Fruit fly (Drosophila melanogaster) whole organism, embryonic: ENCODE measurements around the gene Blm.

ENCODE experiments used
- BtbVII ChIP-seq: fragments of 200-800 bp; sonication (Bioruptor generic); optimal IDR thresholded peaks from 3 replicates; lab custom pipeline; 2017; ENCODE audit warnings: missing biosample characterization, mild to moderate bottlenecking, missing genetic modification characterization
- CG10274 ChIP-seq: fragments of 200-800 bp; sonication (Bioruptor generic); optimal IDR thresholded peaks from 3 replicates; lab custom pipeline; 2017; ENCODE audit warnings: missing biosample characterization, mild to moderate bottlenecking, missing genetic modification characterization
- CG10979 ChIP-seq: fragments of 200-800 bp; sonication (Bioruptor generic); optimal IDR thresholded peaks from 2 replicates; lab custom pipeline; 2018; ENCODE audit warnings: missing biosample characterization, mild to moderate bottlenecking, missing genetic modification characterization, moderate library complexity
- CG12219 ChIP-seq: fragments of 200-800 bp; sonication (Bioruptor generic); optimal IDR thresholded peaks from 3 replicates; lab custom pipeline; 2018; ENCODE audit warnings: missing biosample characterization, mild to moderate bottlenecking, missing genetic modification characterization
- CG12299 ChIP-seq: fragments of 200-800 bp; sonication (Bioruptor generic); optimal IDR thresholded peaks from 2 replicates; lab custom pipeline; 2018; ENCODE audit warnings: missing biosample characterization, mild to moderate bottlenecking, missing genetic modification characterization
- CG14710 ChIP-seq: fragments of 200-800 bp; sonication (Bioruptor generic); optimal IDR thresholded peaks from 3 replicates; lab custom pipeline; 2019; ENCODE audit warnings: missing biosample characterization, mild to moderate bottlenecking, missing genetic modification characterization, moderate library complexity
- CG14860 ChIP-seq: fragments of 200-800 bp; sonication (Bioruptor generic); IDR thresholded peaks from 3 replicates; pipeline ENCODE4 v1.3.6; 2022; ENCODE audit warnings: missing biosample characterization, missing genetic modification characterization; ENCODE audit not compliant: partially characterized antibody
- CG17361 ChIP-seq: fragments of 200-800 bp; sonication (Bioruptor generic); IDR thresholded peaks from 3 replicates; pipeline ENCODE4 v1.3.6; 2022; ENCODE audit warnings: missing biosample characterization, missing genetic modification characterization
- CG2199 ChIP-seq: fragments of 200-800 bp; sonication (Bioruptor generic); IDR thresholded peaks from 3 replicates; pipeline ENCODE4 v1.3.6; 2022; ENCODE audit warnings: missing biosample characterization, missing genetic modification characterization
- CG2889 ChIP-seq: fragments of 200-800 bp; sonication (Bioruptor generic); IDR thresholded peaks from 3 replicates; pipeline ENCODE4 v1.3.6; 2022; ENCODE audit warnings: missing biosample characterization, missing genetic modification characterization
- CG33213 ChIP-seq: fragments of 200-800 bp; sonication (Bioruptor generic); optimal IDR thresholded peaks from 3 replicates; lab custom pipeline; 2016; ENCODE audit warnings: missing biosample characterization, missing genetic modification characterization
- CG34376 ChIP-seq: fragments of 200-800 bp; sonication (Bioruptor generic); optimal IDR thresholded peaks from 2 replicates; lab custom pipeline; 2018; ENCODE audit warnings: missing biosample characterization, mild to moderate bottlenecking, missing genetic modification characterization
- CG4404 ChIP-seq: fragments of 200-800 bp; sonication (Bioruptor generic); IDR thresholded peaks from 2 replicates; pipeline ENCODE4 v1.3.6; 2022; ENCODE audit warnings: missing biosample characterization, missing genetic modification characterization
- CG6791 ChIP-seq: fragments of 200-800 bp; sonication (Bioruptor generic); IDR thresholded peaks from 3 replicates; pipeline ENCODE4 v1.3.6; 2022; ENCODE audit warnings: missing biosample characterization, missing genetic modification characterization; ENCODE audit not compliant: partially characterized antibody
- CG7372 ChIP-seq: fragments of 200-800 bp; sonication (Bioruptor generic); IDR thresholded peaks from 2 replicates; pipeline ENCODE4 v1.3.6; 2022; ENCODE audit warnings: missing biosample characterization, missing genetic modification characterization
- CG9437 ChIP-seq: fragments of 200-800 bp; sonication (Bioruptor generic); optimal IDR thresholded peaks from 2 replicates; lab custom pipeline; 2018; ENCODE audit warnings: missing biosample characterization, mild to moderate bottlenecking, missing genetic modification characterization
- D ChIP-seq, 2 experiments: fragments of 200-800 bp in 1 of 2; fragments of >200 bp in 1 of 2; sonication (Bioruptor generic) in 1 of 2; optimal IDR thresholded peaks; 2 replicates in 1 of 2; 3 replicates in 1 of 2; lab custom pipeline; 2017; ENCODE audit warnings: mild to moderate bottlenecking in 1 of 2, missing biosample characterization in 1 of 2, missing genetic modification characterization in 1 of 2, missing genetic modification reagents in 1 of 2
- Deaf1 ChIP-seq: fragments of 200-800 bp; optimal IDR thresholded peaks from 3 replicates; lab custom pipeline; 2019; ENCODE audit warnings: missing biosample characterization, mild to moderate bottlenecking, missing genetic modification characterization, moderate library complexity
- ERR ChIP-seq: fragments of 200-800 bp; sonication (Bioruptor generic); optimal IDR thresholded peaks from 2 replicates; lab custom pipeline; 2016; ENCODE audit warnings: missing biosample characterization, missing genetic modification characterization
- Fer2 ChIP-seq: fragments of 200-800 bp; sonication (Bioruptor generic); optimal IDR thresholded peaks from 2 replicates; lab custom pipeline; 2018; ENCODE audit warnings: missing biosample characterization, mild to moderate bottlenecking, missing genetic modification characterization, moderate library complexity
- HmgZ ChIP-seq: fragments of 200-800 bp; sonication (Bioruptor generic); optimal IDR thresholded peaks from 2 replicates; lab custom pipeline; 2018; ENCODE audit warnings: missing biosample characterization, mild to moderate bottlenecking, missing genetic modification characterization
- Hr39 ChIP-seq: fragments of >200 bp; optimal IDR thresholded peaks from 2 replicates; lab custom pipeline; 2017
- Kr ChIP-seq: fragments of 200-800 bp; sonication (Bioruptor generic); optimal IDR thresholded peaks from 2 replicates; lab custom pipeline; 2017; ENCODE audit warnings: missing biosample characterization, mild to moderate bottlenecking, missing genetic modification characterization
- Meics ChIP-seq: fragments of 200-800 bp; sonication (Bioruptor generic); optimal IDR thresholded peaks from 2 replicates; lab custom pipeline; 2017; ENCODE audit warnings: missing biosample characterization, mild to moderate bottlenecking, missing genetic modification characterization
- bbx ChIP-seq: fragments of 200-800 bp; sonication (Bioruptor generic); IDR thresholded peaks from 2 replicates; pipeline ENCODE4 v1.3.6; 2022; ENCODE audit warnings: missing biosample characterization, missing genetic modification characterization; ENCODE audit not compliant: partially characterized antibody
- bsh ChIP-seq, 2 experiments: fragments of 200-800 bp; sonication (Bioruptor generic); optimal IDR thresholded peaks; 2 replicates each; lab custom pipeline; 2017 to 2018; ENCODE audit warnings: mild to moderate bottlenecking in 2 of 2, missing biosample characterization in 2 of 2, missing genetic modification characterization in 2 of 2, moderate library complexity in 1 of 2
- btn ChIP-seq: fragments of 200-800 bp; sonication (Bioruptor generic); optimal IDR thresholded peaks from 2 replicates; lab custom pipeline; 2016; ENCODE audit warnings: missing biosample characterization, missing genetic modification characterization
- chn ChIP-seq: fragments of 200-800 bp; sonication (Bioruptor generic); optimal IDR thresholded peaks from 2 replicates; lab custom pipeline; 2016; ENCODE audit warnings: missing biosample characterization, missing genetic modification characterization
- crc ChIP-seq: fragments of 200-800 bp; sonication (Bioruptor generic); optimal IDR thresholded peaks from 2 replicates; lab custom pipeline; 2016; ENCODE audit warnings: missing biosample characterization, missing genetic modification characterization
- crp ChIP-seq, 2 experiments: fragments of 200-800 bp; sonication (Bioruptor generic); optimal IDR thresholded peaks; 2 replicates in 1 of 2; 3 replicates in 1 of 2; lab custom pipeline; 2017; ENCODE audit warnings: missing biosample characterization in 2 of 2, missing genetic modification characterization in 2 of 2, mild to moderate bottlenecking in 1 of 2, moderate library complexity in 1 of 2
- ewg ChIP-seq: fragments of 200-800 bp; sonication (Bioruptor generic); optimal IDR thresholded peaks from 3 replicates; lab custom pipeline; 2017; ENCODE audit warnings: mild to moderate bottlenecking, missing biosample characterization, missing genetic modification reagents, missing genetic modification characterization
- fd64A ChIP-seq: fragments of 200-800 bp; sonication (Bioruptor generic); optimal IDR thresholded peaks from 3 replicates; lab custom pipeline; 2018; ENCODE audit warnings: missing biosample characterization, mild to moderate bottlenecking, missing genetic modification characterization
- fu2 ChIP-seq: fragments of 200-800 bp; sonication (Bioruptor generic); optimal IDR thresholded peaks from 2 replicates; lab custom pipeline; 2016; ENCODE audit warnings: missing biosample characterization, missing genetic modification characterization
- gcm ChIP-seq: fragments of 200-800 bp; sonication (Bioruptor generic); optimal IDR thresholded peaks from 2 replicates; lab custom pipeline; 2019; ENCODE audit warnings: missing biosample characterization, mild to moderate bottlenecking, missing genetic modification characterization, moderate library complexity
- gfzf ChIP-seq: fragments of 200-800 bp; sonication (Bioruptor generic); optimal IDR thresholded peaks from 2 replicates; lab custom pipeline; 2016; ENCODE audit warnings: missing biosample characterization, mild to moderate bottlenecking, missing genetic modification characterization, moderate library complexity
- gsb ChIP-seq: fragments of 200-800 bp; sonication (Bioruptor generic); IDR thresholded peaks from 2 replicates; pipeline ENCODE4 v1.3.6; 2022; ENCODE audit warnings: missing biosample characterization, missing genetic modification characterization
- ham ChIP-seq: fragments of 200-800 bp; sonication (Bioruptor generic); IDR thresholded peaks from 2 replicates; pipeline ENCODE4 v1.3.6; 2022; ENCODE audit warnings: missing biosample characterization, missing genetic modification characterization
- hbn ChIP-seq: fragments of 200-800 bp; sonication (Bioruptor generic); IDR thresholded peaks from 2 replicates; pipeline ENCODE4 v1.3.6; 2022; ENCODE audit warnings: missing biosample characterization, missing genetic modification characterization; ENCODE audit not compliant: partially characterized antibody
- inv ChIP-seq: fragments of 200-800 bp; sonication (Bioruptor generic); IDR thresholded peaks from 2 replicates; pipeline ENCODE4 v1.3.6; 2022; ENCODE audit warnings: missing biosample characterization, missing genetic modification characterization; ENCODE audit not compliant: partially characterized antibody
- kay ChIP-seq: fragments of 200-800 bp; sonication (Bioruptor generic); optimal IDR thresholded peaks from 2 replicates; lab custom pipeline; 2016; ENCODE audit warnings: missing biosample characterization, missing genetic modification characterization
- kni ChIP-seq: fragments of 200-800 bp; sonication (Bioruptor generic); optimal IDR thresholded peaks from 3 replicates; lab custom pipeline; 2017; ENCODE audit warnings: mild to moderate bottlenecking, missing biosample characterization, missing genetic modification reagents, missing genetic modification characterization
- lilli ChIP-seq: fragments of 200-800 bp; sonication (Bioruptor generic); optimal IDR thresholded peaks from 3 replicates; lab custom pipeline; 2016; ENCODE audit warnings: missing biosample characterization, missing genetic modification characterization
- nerfin-1 ChIP-seq: fragments of 200-800 bp; sonication (Bioruptor generic); optimal IDR thresholded peaks from 3 replicates; lab custom pipeline; 2019; ENCODE audit warnings: missing biosample characterization, mild to moderate bottlenecking, missing genetic modification characterization, moderate library complexity
- p53 ChIP-seq: fragments of 200-800 bp; sonication (Bioruptor generic); optimal IDR thresholded peaks from 2 replicates; lab custom pipeline; 2016; ENCODE audit warnings: missing biosample characterization, missing genetic modification characterization
- shn ChIP-seq: fragments of 200-800 bp; sonication (Bioruptor generic); optimal IDR thresholded peaks from 3 replicates; lab custom pipeline; 2016; ENCODE audit warnings: missing biosample characterization, missing genetic modification characterization
- so ChIP-seq: fragments of 200-800 bp; sonication (Bioruptor generic); IDR thresholded peaks from 3 replicates; pipeline ENCODE4 v1.3.6; 2022; ENCODE audit warnings: missing biosample characterization, missing genetic modification characterization
- sug ChIP-seq: fragments of 200-800 bp; optimal IDR thresholded peaks from 2 replicates; lab custom pipeline; 2019; ENCODE audit warnings: missing biosample characterization, mild to moderate bottlenecking, missing genetic modification characterization, moderate library complexity
- vnd ChIP-seq: fragments of 200-800 bp; sonication (Bioruptor generic); IDR thresholded peaks from 3 replicates; pipeline ENCODE4 v1.3.6; 2022; ENCODE audit warnings: missing biosample characterization, missing genetic modification characterization; ENCODE audit not compliant: partially characterized antibody
- yki ChIP-seq: fragments of >200 bp; optimal IDR thresholded peaks from 3 replicates; lab custom pipeline; 2018
- z ChIP-seq: fragments of 200-800 bp; sonication (Bioruptor generic); IDR thresholded peaks from 3 replicates; pipeline ENCODE4 v1.3.6; 2022; ENCODE audit warnings: missing biosample characterization, missing genetic modification characterization

The Blm gene

dm6 chr3R:11773325-11773998, 31.9 kb upstream of the Blm start (continued):
- TF ChIP-seq hbn (GFP tag; lab: Robert Waterston, UW) (peak; percentile 48), CG33213 (GFP tag; lab: Kevin White, UChicago) (no peak), Meics (no peak), Kr (GFP tag; lab: Kevin White, UChicago) (peak; percentile 45), bbx (GFP tag; lab: Robert Waterston, UW) (no peak), p53 (GFP tag; lab: Kevin White, UChicago) (no peak), gfzf (GFP tag; lab: Kevin White, UChicago) (no peak), sug (tag; lab: Kevin White, UChicago) (no peak), CG2889 (GFP tag; lab: Robert Waterston, UW) (no peak), CG4404 (GFP tag; lab: Robert Waterston, UW) (no peak), vnd (GFP tag; lab: Robert Waterston, UW) (no peak), CG10274 (peak; percentile 57), CG14710 (tag; lab: Kevin White, UChicago) (peak; percentile 1), crp (GFP tag; optimal IDR thresholded peaks at IDR 0.05; lab: Kevin White, UChicago) (no peak), fu2 (GFP tag; lab: Kevin White, UChicago) (no peak), CG12219 (GFP tag; lab: Kevin White, UChicago) (no peak), CG6791 (GFP tag; lab: Robert Waterston, UW) (no peak), so (GFP tag; lab: Robert Waterston, UW) (no peak), Hr39 (lab: Kevin White, UChicago) (no peak), gsb (GFP tag; lab: Robert Waterston, UW) (no peak), yki (lab: Kevin White, UChicago) (peak; percentile 97), Fer2 (tag; lab: Kevin White, UChicago) (no peak), btn (no peak), shn (no peak), ham (GFP tag; lab: Robert Waterston, UW) (no peak), CG12299 (tag; lab: Kevin White, UChicago) (peak; percentile 2), CG2199 (GFP tag; lab: Robert Waterston, UW) (peak; percentile 94), fd64A (GFP tag; lab: Kevin White, UChicago) (no peak), kay (no peak), inv (GFP tag; lab: Robert Waterston, UW) (no peak), z (GFP tag; lab: Robert Waterston, UW) (0 out of 3 replicates have a peak, but pooled peaks have one; percentile 45), BtbVII (GFP tag; lab: Kevin White, UChicago) (no peak), CG14860 (no peak), ewg (GFP tag; lab: Kevin White, UChicago) (peak; percentile 79), nerfin-1 (tag; lab: Kevin White, UChicago) (peak; percentile 63), Deaf1 (tag; lab: Kevin White, UChicago) (peak; percentile 61), HmgZ (tag; lab: Kevin White, UChicago) (no peak), kni (GFP tag; lab: Kevin White, UChicago) (peak; percentile 95), CG34376 (GFP tag; lab: Kevin White, UChicago) (no peak), chn (GFP tag; lab: Kevin White, UChicago) (peak; percentile 31), D (optimal IDR thresholded peaks at IDR 0.05; lab: Kevin White, UChicago) (peak; percentile 70), D (GFP tag; optimal IDR thresholded peaks at IDR 0.05; lab: Kevin White, UChicago) (no peak), bsh (GFP tag; optimal IDR thresholded peaks at IDR 0.05; lab: Kevin White, UChicago) (peak in 1 of 2 experiments; percentile 13), lilli (GFP tag; lab: Kevin White, UChicago) (no peak), CG10979 (no peak), gcm (GFP tag; lab: Kevin White, UChicago) (no peak), ERR (GFP tag; lab: Kevin White, UChicago) (no peak), CG7372 (no peak), CG17361 (no peak), crc (GFP tag; lab: Kevin White, UChicago) (no peak), CG9437 (GFP tag; lab: Kevin White, UChicago) (no peak)
